Worm (Caenorhabditis elegans) whole organism, L3 larva: ENCODE data around the gene F41F3.1.

Experiments used
- ceh-82 ChIP-seq: fragments of 150-350 bp; optimal IDR thresholded peaks from 2 replicates; lab custom pipeline; 2014; ENCODE audit warnings: missing biosample characterization, missing genetic modification characterization
- daf-12 ChIP-seq: fragments of 150-350 bp; optimal IDR thresholded peaks from 2 replicates; lab custom pipeline; 2014; ENCODE audit warnings: missing biosample characterization, missing genetic modification reagents, missing genetic modification characterization
- elt-1 ChIP-seq: fragments of 150-350 bp; optimal IDR thresholded peaks from 2 replicates; lab custom pipeline; 2014; ENCODE audit warnings: missing biosample characterization, missing genetic modification characterization
- elt-3 ChIP-seq, 3 experiments: fragments of 150-350 bp in 1 of 3; sonication (generic microtip) in 2 of 3; optimal IDR thresholded peaks; 2 replicates in 2 of 3; 4 replicates in 1 of 3; lab custom pipeline; 2014 to 2017; ENCODE audit warnings: missing biosample characterization in 3 of 3, missing genetic modification characterization in 3 of 3
- fkh-10 ChIP-seq: sonication (generic microtip); optimal IDR thresholded peaks from 2 replicates; lab custom pipeline; 2017; ENCODE audit warnings: missing biosample characterization, missing genetic modification reagents, missing genetic modification characterization
- lin-39 ChIP-seq: fragments of 150-350 bp; optimal IDR thresholded peaks from 2 replicates; lab custom pipeline; 2018; ENCODE audit warnings: missing biosample characterization, missing genetic modification reagents, missing genetic modification characterization
- nhr-11 ChIP-seq: fragments of 150-350 bp; optimal IDR thresholded peaks from 2 replicates; lab custom pipeline; 2014; ENCODE audit warnings: missing biosample characterization, missing genetic modification characterization
- nhr-12 ChIP-seq: fragments of 150-350 bp; optimal IDR thresholded peaks from 2 replicates; lab custom pipeline; 2014; ENCODE audit warnings: missing biosample characterization, missing genetic modification characterization
- nhr-67 ChIP-seq: fragments of 150-350 bp; optimal IDR thresholded peaks from 2 replicates; lab custom pipeline; 2014; ENCODE audit warnings: missing biosample characterization, missing genetic modification characterization
- zag-1 ChIP-seq: fragments of 150-350 bp; optimal IDR thresholded peaks from 2 replicates; lab custom pipeline; 2014; ENCODE audit warnings: missing biosample characterization, missing genetic modification characterization
- ztf-4 ChIP-seq: fragments of 150-350 bp; optimal IDR thresholded peaks from 2 replicates; lab custom pipeline; 2014; ENCODE audit warnings: missing biosample characterization, missing genetic modification characterization

DNA sequence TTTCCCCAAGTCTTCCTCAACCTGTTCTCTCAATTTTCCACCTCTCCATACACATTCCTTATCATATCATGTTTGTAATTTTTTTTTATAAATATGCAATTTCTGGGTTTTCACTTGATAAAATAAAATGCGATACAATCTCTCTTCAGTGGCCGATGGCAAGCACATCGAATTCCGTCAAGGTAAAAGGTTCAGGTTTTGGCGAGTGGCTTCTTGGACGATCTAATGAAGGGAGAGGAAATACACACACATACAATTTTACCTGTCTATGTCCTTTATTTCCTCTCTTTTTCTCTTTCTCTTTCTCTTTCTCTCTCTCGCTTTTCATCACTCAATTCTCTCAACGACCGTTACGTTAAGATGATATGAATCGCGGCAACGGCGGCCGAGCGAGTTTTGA lies 2.9 kb upstream of the F41F3.1 start:
- TF ChIP-seq elt-1 (peak; percentile 33), daf-12 (no peak), nhr-11 (tag; lab: Kevin White, UChicago) (no peak), elt-3 (tag; optimal IDR thresholded peaks at IDR 0.05; lab: Kevin White, UChicago) (peak in 1 of 3 experiments; percentile 74), nhr-12 (tag; lab: Kevin White, UChicago) (no peak), ceh-82 (no peak), fkh-10 (GFP tag; lab: Kevin White, UChicago) (no peak), zag-1 (no peak), ztf-4 (tag; lab: Kevin White, UChicago) (no peak), lin-39 (no peak), nhr-67 (tag; lab: Kevin White, UChicago) (no peak)
